Worm (Caenorhabditis elegans) whole organism, midembryonic: ENCODE results near the gene C50F4.10.

ENCODE experiments used
- T22C8.4 ChIP-seq: fragments of 200-800 bp; sonication (Bioruptor generic); IDR thresholded peaks from 2 replicates; pipeline ENCODE4 v1.3.6; 2022; ENCODE audit warnings: missing genetic modification characterization, missing compliant biosample characterization
- cog-1 ChIP-seq: sonication (generic microtip); optimal IDR thresholded peaks from 2 replicates; lab custom pipeline; 2016; ENCODE audit warnings: missing genetic modification characterization, missing compliant biosample characterization
- flt-1 ChIP-seq: fragments of 200-800 bp; sonication (Bioruptor generic); IDR thresholded peaks from 2 replicates; pipeline ENCODE4 v1.3.6; 2022; ENCODE audit warnings: missing genetic modification characterization, missing compliant biosample characterization
- klf-2 ChIP-seq: fragments of 200-800 bp; sonication (Bioruptor generic); conservative IDR thresholded peaks from 2 replicates; pipeline ENCODE4 v1.3.6; 2022; ENCODE audit warnings: missing genetic modification reagents, missing genetic modification characterization, missing compliant biosample characterization
- med-1 ChIP-seq: sonication (generic microtip); optimal IDR thresholded peaks from 2 replicates; lab custom pipeline; 2017; ENCODE audit warnings: missing genetic modification characterization, mild to moderate bottlenecking, missing compliant biosample characterization, antibody characterized with exemption, missing genetic modification reagents; ENCODE audit not compliant: insufficient read depth
- ref-1 ChIP-seq: fragments of 200-800 bp; sonication (Bioruptor generic); conservative IDR thresholded peaks from 2 replicates; pipeline ENCODE4 v1.3.6; 2022; ENCODE audit warnings: missing genetic modification reagents, missing genetic modification characterization, missing compliant biosample characterization
- tab-1 ChIP-seq: fragments of 200-800 bp; sonication (Bioruptor generic); IDR thresholded peaks from 2 replicates; pipeline ENCODE4 v1.3.6; 2022; ENCODE audit warnings: missing genetic modification characterization, missing compliant biosample characterization
- ztf-23 ChIP-seq: fragments of 200-800 bp; sonication (Bioruptor generic); IDR thresholded peaks from 2 replicates; pipeline ENCODE4 v1.3.6; 2022; ENCODE audit warnings: missing genetic modification reagents, missing genetic modification characterization, missing compliant biosample characterization
- ztf-29 ChIP-seq: fragments of 200-800 bp; sonication (Bioruptor generic); IDR thresholded peaks from 2 replicates; pipeline ENCODE4 v1.3.6; 2022; ENCODE audit warnings: missing genetic modification reagents, missing genetic modification characterization, missing compliant biosample characterization

Gene C50F4.10

ce11 chrV:9531477-9531876, at the start of gene C50F4.10, which contains the start of gene pfk-1.2:
Gene C50F4.10 (minus strand): TSS chrV:9531577.
Gene pfk-1.2 (plus strand): TSS chrV:9531801.
- TF ChIP-seq ztf-23 (GFP tag; lab: Robert Waterston, UW) (no peak), flt-1 (no peak), ztf-29 (GFP tag; lab: Robert Waterston, UW) (no peak), ref-1 (GFP tag; lab: Robert Waterston, UW) (no peak), tab-1 (GFP tag; lab: Robert Waterston, UW) (no peak), T22C8.4 (GFP tag; lab: Robert Waterston, UW) (no peak), med-1 (no peak), cog-1 (tag; lab: Kevin White, UChicago) (no peak), klf-2 (GFP tag; lab: Robert Waterston, UW) (no peak)

ce11 chrV:9576991-9577390, 45.6 kb upstream of the C50F4.10 start, which contains the start of gene F25B3.2:
Gene F25B3.2 (plus strand): TSS chrV:9577291.
- no peak for TF ChIP-seq flt-1
- no peak for TF ChIP-seq med-1
- TF ChIP-seq ztf-23 (GFP tag; lab: Robert Waterston, UW) = no peak
- no peak for TF ChIP-seq ztf-29 (GFP tag; lab: Robert Waterston, UW)

- no peak for TF ChIP-seq med-1
- no peak for TF ChIP-seq ztf-29 (GFP tag; lab: Robert Waterston, UW)
- TF ChIP-seq ref-1 (GFP tag; lab: Robert Waterston, UW) = no peak
- TF ChIP-seq tab-1 (GFP tag; lab: Robert Waterston, UW) = no peak
- TF ChIP-seq klf-2 (GFP tag; lab: Robert Waterston, UW) = no peak
- TF ChIP-seq cog-1 (tag; lab: Kevin White, UChicago) = no peak
- no peak for TF ChIP-seq flt-1
- no peak for TF ChIP-seq T22C8.4 (GFP tag; lab: Robert Waterston, UW)
- TF ChIP-seq ztf-23 (GFP tag; lab: Robert Waterston, UW) = no peak
Measured at ce11 chrV:9571673-9572072, 40.3 kb upstream of the C50F4.10 start.

ce11 chrV:9571056-9571455, 39.7 kb upstream of the C50F4.10 start:
- TF ChIP-seq ref-1 (GFP tag; lab: Robert Waterston, UW) (no peak), T22C8.4 (GFP tag; lab: Robert Waterston, UW) (no peak), cog-1 (tag; lab: Kevin White, UChicago) (no peak), tab-1 (GFP tag; lab: Robert Waterston, UW) (no peak), ztf-23 (GFP tag; lab: Robert Waterston, UW) (no peak), klf-2 (GFP tag; lab: Robert Waterston, UW) (no peak), flt-1 (no peak), ztf-29 (GFP tag; lab: Robert Waterston, UW) (no peak), med-1 (no peak)

- TF ChIP-seq ref-1 (GFP tag; lab: Robert Waterston, UW) = no peak
- no peak for TF ChIP-seq tab-1 (GFP tag; lab: Robert Waterston, UW)
- no peak for TF ChIP-seq klf-2 (GFP tag; lab: Robert Waterston, UW)
- TF ChIP-seq flt-1 = no peak
Measured at ce11 chrV:9570197-9570596, 38.8 kb upstream of the C50F4.10 start, which contains the start of gene F25B3.5. Gene F25B3.5 (minus strand): TSS chrV:9570297.

ce11 chrV:9568707-9569106, 37.3 kb upstream of the C50F4.10 start, which contains the start of gene F25B3.4:
Gene F25B3.4 (minus strand): TSS chrV:9568807.
- TF ChIP-seq flt-1 (no peak), med-1 (no peak), cog-1 (tag; lab: Kevin White, UChicago) (no peak), ztf-29 (GFP tag; lab: Robert Waterston, UW) (no peak), ztf-23 (GFP tag; lab: Robert Waterston, UW) (no peak), T22C8.4 (GFP tag; lab: Robert Waterston, UW) (no peak), tab-1 (GFP tag; lab: Robert Waterston, UW) (no peak), klf-2 (GFP tag; lab: Robert Waterston, UW) (no peak), ref-1 (GFP tag; lab: Robert Waterston, UW) (no peak)

ce11 chrV:9563585-9563984, 32.2 kb upstream of the C50F4.10 start:
- TF ChIP-seq med-1 = no peak
- no peak for TF ChIP-seq tab-1 (GFP tag; lab: Robert Waterston, UW)
- TF ChIP-seq cog-1 (tag; lab: Kevin White, UChicago) = no peak

- TF ChIP-seq flt-1 (no peak), ztf-23 (GFP tag; lab: Robert Waterston, UW) (peak; percentile 34; the same call in 1 of the 2 replicates), T22C8.4 (GFP tag; lab: Robert Waterston, UW) (no peak)
Measured at ce11 chrV:9561624-9562179, 30.3 kb upstream of the C50F4.10 start, which contains the start of gene rgef-1. Gene rgef-1 (minus strand): TSS chrV:9561674.

ce11 chrV:9556668-9557067, 25.3 kb upstream of the C50F4.10 start:
- TF ChIP-seq T22C8.4 (GFP tag; lab: Robert Waterston, UW) = no peak
- TF ChIP-seq cog-1 (tag; lab: Kevin White, UChicago) = no peak
- no peak for TF ChIP-seq tab-1 (GFP tag; lab: Robert Waterston, UW)
- TF ChIP-seq ref-1 (GFP tag; lab: Robert Waterston, UW) = no peak
- TF ChIP-seq klf-2 (GFP tag; lab: Robert Waterston, UW) = no peak
- no peak for TF ChIP-seq flt-1
- no peak for TF ChIP-seq ztf-29 (GFP tag; lab: Robert Waterston, UW)
- no peak for TF ChIP-seq ztf-23 (GFP tag; lab: Robert Waterston, UW)
- TF ChIP-seq med-1 = no peak

ce11 chrV:9550313-9550712, 18.9 kb upstream of the C50F4.10 start, which contains the start of gene ehbp-1:
Gene ehbp-1 (plus strand): TSS chrV:9550644.
- TF ChIP-seq med-1 (no peak), ref-1 (GFP tag; lab: Robert Waterston, UW) (no peak), ztf-23 (GFP tag; lab: Robert Waterston, UW) (no peak), T22C8.4 (GFP tag; lab: Robert Waterston, UW) (no peak), cog-1 (tag; lab: Kevin White, UChicago) (no peak), tab-1 (GFP tag; lab: Robert Waterston, UW) (no peak), flt-1 (no peak), klf-2 (GFP tag; lab: Robert Waterston, UW) (no peak), ztf-29 (GFP tag; lab: Robert Waterston, UW) (no peak)
